Worm (Caenorhabditis elegans) whole organism, early embryonic: Measurements from ENCODE around the gene M03E7.1.

Experiments used
- B0310.2 ChIP-seq: sonication (generic microtip); optimal IDR thresholded peaks from 2 replicates; lab custom pipeline; 2016; ENCODE audit warnings: mild to moderate bottlenecking, missing genetic modification characterization, missing compliant biosample characterization
- F13C5.2 ChIP-seq: sonication (generic microtip); optimal IDR thresholded peaks from 2 replicates; lab custom pipeline; 2017; ENCODE audit warnings: mild to moderate bottlenecking, missing genetic modification characterization, inconsistent platforms, missing compliant biosample characterization
- aly-1 ChIP-seq: sonication (generic microtip); optimal IDR thresholded peaks from 2 replicates; lab custom pipeline; 2016; ENCODE audit warnings: missing genetic modification characterization, missing compliant biosample characterization
- ama-1 ChIP-seq: fragments of 150-350 bp; optimal IDR thresholded peaks from 2 replicates; lab custom pipeline; 2014
- ceh-13 ChIP-seq: fragments of 200-800 bp; sonication (Bioruptor generic); optimal IDR thresholded peaks from 2 replicates; lab custom pipeline; 2018; ENCODE audit warnings: mild to moderate bottlenecking, missing genetic modification characterization, missing compliant biosample characterization
- ceh-36 ChIP-seq: sonication (generic microtip); optimal IDR thresholded peaks from 2 replicates; lab custom pipeline; 2016; ENCODE audit warnings: missing genetic modification characterization, inconsistent platforms, missing compliant biosample characterization
- ets-7 ChIP-seq: sonication (generic microtip); optimal IDR thresholded peaks from 2 replicates; lab custom pipeline; 2016; ENCODE audit warnings: missing genotype, missing genetic modification characterization, missing compliant biosample characterization
- flt-1 ChIP-seq: fragments of 200-800 bp; sonication (Bioruptor generic); IDR thresholded peaks from 2 replicates; pipeline ENCODE4 v1.3.6; 2022; ENCODE audit warnings: missing genetic modification characterization, missing compliant biosample characterization
- hmbx-1 ChIP-seq: sonication (generic microtip); optimal IDR thresholded peaks from 2 replicates; lab custom pipeline; 2016; ENCODE audit warnings: mild to moderate bottlenecking, missing genetic modification characterization, missing compliant biosample characterization
- hmg-4 ChIP-seq: fragments of 200-800 bp; sonication (Bioruptor generic); optimal IDR thresholded peaks from 2 replicates; lab custom pipeline; 2018; ENCODE audit warnings: mild to moderate bottlenecking, missing genetic modification characterization, missing compliant biosample characterization
- hnd-1 ChIP-seq: sonication (generic microtip); optimal IDR thresholded peaks from 2 replicates; lab custom pipeline; 2016; ENCODE audit warnings: missing genetic modification characterization, missing compliant biosample characterization
- pes-1 ChIP-seq: fragments of 200-800 bp; sonication (Bioruptor generic); IDR thresholded peaks from 2 replicates; pipeline ENCODE4 v1.3.6; 2022; ENCODE audit warnings: missing genetic modification reagents, missing genetic modification characterization, missing compliant biosample characterization
- scrt-1 ChIP-seq: fragments of 200-800 bp; sonication (Bioruptor generic); IDR thresholded peaks from 2 replicates; pipeline ENCODE4 v1.3.6; 2022; ENCODE audit warnings: missing genetic modification characterization, missing compliant biosample characterization
- sea-1 ChIP-seq: fragments of 200-800 bp; sonication (Bioruptor generic); conservative IDR thresholded peaks from 2 replicates; pipeline ENCODE4 v1.3.6; 2022; ENCODE audit warnings: missing genetic modification characterization, missing compliant biosample characterization
- tbx-11 ChIP-seq: fragments of 200-800 bp; sonication (Bioruptor generic); IDR thresholded peaks from 2 replicates; pipeline ENCODE4 v1.3.6; 2022; ENCODE audit warnings: missing genetic modification characterization, missing compliant biosample characterization
- tbx-37 ChIP-seq: fragments of 200-800 bp; sonication (Bioruptor generic); conservative IDR thresholded peaks from 2 replicates; pipeline ENCODE4 v1.3.6; 2022; ENCODE audit warnings: missing genetic modification reagents, missing genetic modification characterization, missing compliant biosample characterization
- tra-4 ChIP-seq: sonication (generic microtip); optimal IDR thresholded peaks from 2 replicates; lab custom pipeline; 2017; ENCODE audit warnings: missing genetic modification characterization, missing compliant biosample characterization

M03E7.1 gene

DNA sequence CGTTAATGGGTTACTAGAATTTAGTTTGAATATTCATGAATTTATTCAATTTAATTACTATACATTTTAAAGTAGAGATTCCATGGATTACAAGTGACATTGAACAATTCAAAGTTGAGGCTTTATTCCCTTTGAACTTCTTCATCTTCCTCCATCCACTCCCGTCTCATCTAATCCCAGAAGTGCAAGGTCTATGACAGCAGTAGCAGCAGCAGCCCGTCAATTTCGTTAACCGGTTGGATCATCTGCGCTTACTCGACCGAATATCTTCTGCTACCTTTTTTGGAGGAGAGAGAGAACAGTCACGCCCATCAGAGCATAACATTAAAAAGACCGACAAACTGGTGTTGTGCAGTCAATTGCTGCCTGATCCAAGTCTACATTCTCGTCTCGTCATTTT, 4.2 kb upstream of the M03E7.1 start, which contains the start of gene M03E7.2:
Gene M03E7.2, plus strand, starts transcription at position 301 of the 400 bp plus-strand sequence.
- TF ChIP-seq flt-1 (GFP tag; lab: Robert Waterston, UW) (no peak), ceh-13 (GFP tag; lab: Kevin White, UChicago) (no peak), B0310.2 (tag; lab: Kevin White, UChicago) (no peak), tra-4 (tag; lab: Kevin White, UChicago) (no peak), hmg-4 (GFP tag; lab: Kevin White, UChicago) (no peak), scrt-1 (GFP tag; lab: Robert Waterston, UW) (no peak), aly-1 (no peak), sea-1 (GFP tag; lab: Robert Waterston, UW) (no peak), tbx-37 (GFP tag; lab: Robert Waterston, UW) (no peak), ets-7 (tag; lab: Kevin White, UChicago) (no peak), pes-1 (GFP tag; lab: Robert Waterston, UW) (no peak), hnd-1 (tag; lab: Kevin White, UChicago) (no peak), hmbx-1 (no peak)

ce11 chrV:5619372-5619771, 2.1 kb upstream of the M03E7.1 start:
- TF ChIP-seq scrt-1 (GFP tag; lab: Robert Waterston, UW) (no peak), ets-7 (tag; lab: Kevin White, UChicago) (no peak), hmbx-1 (no peak), flt-1 (GFP tag; lab: Robert Waterston, UW) (no peak)

DNA sequence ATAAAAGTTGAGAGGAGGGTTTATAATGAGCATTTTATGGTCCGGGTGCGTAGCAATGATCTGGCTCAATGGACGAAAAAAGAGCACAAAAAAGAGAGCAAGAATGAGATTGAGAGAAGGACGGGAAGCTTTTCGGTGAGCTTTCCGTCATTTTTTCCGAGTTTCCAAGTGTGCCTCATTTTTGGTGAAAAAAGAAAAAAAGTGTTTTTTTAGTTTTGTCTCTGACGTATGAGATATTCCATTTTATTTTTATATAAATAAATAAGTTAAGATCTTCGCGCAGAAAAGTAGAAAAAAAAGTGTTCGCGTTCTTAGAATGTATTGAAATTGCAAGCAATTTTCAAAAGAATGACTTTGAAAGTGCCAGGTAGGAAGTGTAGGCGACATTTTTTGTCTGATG, 1.4 kb upstream of the M03E7.1 start, which contains the start of gene memb-2:
Gene memb-2, minus strand, starts transcription at position 101 of the 400 bp plus-strand sequence.
- no peak for TF ChIP-seq pes-1 (GFP tag; lab: Robert Waterston, UW)
- no peak for TF ChIP-seq ama-1 (lab: Kevin White, UChicago)
- no peak for TF ChIP-seq scrt-1 (GFP tag; lab: Robert Waterston, UW)
- TF ChIP-seq hmbx-1: no peak
- TF ChIP-seq aly-1: no peak
- TF ChIP-seq tra-4 (tag; lab: Kevin White, UChicago): no peak
- TF ChIP-seq B0310.2 (tag; lab: Kevin White, UChicago): no peak
- TF ChIP-seq hnd-1 (tag; lab: Kevin White, UChicago): no peak

ce11 chrV:5628014-5628413, 6.5 kb downstream of the M03E7.1 start:
- TF ChIP-seq hmbx-1: no peak
- TF ChIP-seq tbx-37 (GFP tag; lab: Robert Waterston, UW): no peak
- no peak for TF ChIP-seq hmg-4 (GFP tag; lab: Kevin White, UChicago)
- TF ChIP-seq F13C5.2: no peak
- no peak for TF ChIP-seq ama-1 (lab: Kevin White, UChicago)
- no peak for TF ChIP-seq B0310.2 (tag; lab: Kevin White, UChicago)
- no peak for TF ChIP-seq scrt-1 (GFP tag; lab: Robert Waterston, UW)
- no peak for TF ChIP-seq flt-1 (GFP tag; lab: Robert Waterston, UW)
- no peak for TF ChIP-seq aly-1
- TF ChIP-seq hnd-1 (tag; lab: Kevin White, UChicago): no peak
- TF ChIP-seq tbx-11 (GFP tag; lab: Robert Waterston, UW): no peak
- TF ChIP-seq pes-1 (GFP tag; lab: Robert Waterston, UW): no peak
- TF ChIP-seq sea-1 (GFP tag; lab: Robert Waterston, UW): no peak

DNA sequence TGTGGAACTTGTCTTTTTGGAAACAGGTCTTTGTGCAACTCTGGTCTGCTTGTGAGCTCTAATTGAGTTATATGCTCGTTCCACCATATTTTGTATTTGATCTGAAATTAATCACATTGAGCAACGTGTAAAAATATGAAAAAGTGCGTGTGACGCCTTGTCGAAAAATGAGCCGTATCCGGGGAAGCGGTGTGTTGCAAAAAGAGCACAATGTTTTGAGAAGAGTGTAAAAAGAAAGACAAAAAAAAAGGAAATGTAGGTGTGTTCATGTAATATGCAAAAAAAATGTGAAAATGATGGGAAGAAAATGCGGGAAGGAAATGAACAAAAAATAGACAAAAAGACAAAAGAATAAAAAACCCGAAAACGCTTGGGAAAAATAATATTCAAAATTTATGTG, 9.3 kb downstream of the M03E7.1 start, which contains the start of gene acy-4:
Gene acy-4, minus strand, starts transcription at position 101 of the 400 bp plus-strand sequence.
- no peak for TF ChIP-seq tbx-11 (GFP tag; lab: Robert Waterston, UW)
- TF ChIP-seq hmg-4 (GFP tag; lab: Kevin White, UChicago): no peak
- TF ChIP-seq B0310.2 (tag; lab: Kevin White, UChicago): no peak
- no peak for TF ChIP-seq F13C5.2
- no peak for TF ChIP-seq aly-1
- no peak for TF ChIP-seq tra-4 (tag; lab: Kevin White, UChicago)
- TF ChIP-seq flt-1 (GFP tag; lab: Robert Waterston, UW): no peak
- TF ChIP-seq ceh-13 (GFP tag; lab: Kevin White, UChicago): no peak
- no peak for TF ChIP-seq ama-1 (lab: Kevin White, UChicago)
- TF ChIP-seq ceh-36 (tag; lab: Kevin White, UChicago): no peak

DNA sequence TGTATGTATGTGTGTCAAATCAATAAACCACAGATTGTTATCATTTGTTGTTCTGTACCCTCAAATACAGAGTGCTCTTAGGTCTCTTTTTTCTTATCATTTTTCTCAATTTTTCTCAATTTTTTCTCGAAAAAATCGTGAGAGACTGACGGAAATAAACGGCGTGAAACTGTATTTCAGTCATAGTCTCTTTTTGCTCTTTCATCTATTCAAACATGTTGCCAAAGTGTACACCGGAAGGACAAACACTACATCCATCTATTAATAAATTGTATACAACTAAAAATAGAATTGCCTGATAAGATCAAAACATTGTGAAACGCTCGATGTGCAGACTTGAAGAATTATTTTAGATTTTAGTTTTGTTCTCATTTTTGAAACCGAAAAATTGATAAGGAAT, 13.0 kb downstream of the M03E7.1 start:
- TF ChIP-seq scrt-1 (GFP tag; lab: Robert Waterston, UW) (no peak), aly-1 (no peak), ets-7 (tag; lab: Kevin White, UChicago) (no peak), hmbx-1 (no peak), tbx-11 (GFP tag; lab: Robert Waterston, UW) (no peak), B0310.2 (tag; lab: Kevin White, UChicago) (no peak), flt-1 (GFP tag; lab: Robert Waterston, UW) (no peak), hnd-1 (tag; lab: Kevin White, UChicago) (no peak)

ce11 chrV:5640072-5640471, 18.6 kb downstream of the M03E7.1 start:
- TF ChIP-seq pes-1 (GFP tag; lab: Robert Waterston, UW): peak; percentile 64

DNA sequence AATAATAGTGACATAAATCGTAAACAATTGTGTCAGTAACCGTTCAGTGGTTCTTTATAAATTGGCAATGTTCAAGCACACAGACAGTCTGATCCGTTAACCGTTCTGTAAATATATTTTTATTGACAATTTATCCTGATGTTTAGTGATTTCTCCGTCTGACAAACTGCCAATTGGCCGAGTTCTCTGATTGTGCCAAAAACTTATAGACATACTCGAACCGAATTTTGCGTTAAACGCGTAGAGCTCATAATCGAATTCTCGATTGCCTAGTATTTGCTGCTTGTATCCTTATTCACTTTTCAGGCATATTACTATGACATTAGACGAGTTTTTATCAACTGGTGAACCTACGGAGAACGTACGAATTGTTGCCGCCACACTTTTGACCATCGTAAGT, 22.7 kb downstream of the M03E7.1 start, which contains the start of gene srx-117:
Gene srx-117, plus strand, starts transcription at position 301 of the 400 bp plus-strand sequence.
- no peak for TF ChIP-seq B0310.2 (tag; lab: Kevin White, UChicago)
- TF ChIP-seq hmg-4 (GFP tag; lab: Kevin White, UChicago): no peak
- no peak for TF ChIP-seq ets-7 (tag; lab: Kevin White, UChicago)
- TF ChIP-seq hmbx-1: no peak
- TF ChIP-seq pes-1 (GFP tag; lab: Robert Waterston, UW): no peak
- TF ChIP-seq scrt-1 (GFP tag; lab: Robert Waterston, UW): no peak
- TF ChIP-seq flt-1 (GFP tag; lab: Robert Waterston, UW): no peak
- TF ChIP-seq tra-4 (tag; lab: Kevin White, UChicago): no peak
- TF ChIP-seq ama-1 (lab: Kevin White, UChicago): no peak
- no peak for TF ChIP-seq aly-1
